Fruit fly (Drosophila melanogaster) whole organism, embryonic: ENCODE results near the gene mRpL28.

Experiments
- ATbp ChIP-seq: fragments of 200-800 bp; sonication (Bioruptor generic); optimal IDR thresholded peaks from 2 replicates; lab custom pipeline; 2017; ENCODE audit warnings: missing biosample characterization, mild to moderate bottlenecking, missing genetic modification characterization, missing genetic modification reagents
- CG10274 ChIP-seq: fragments of 200-800 bp; sonication (Bioruptor generic); optimal IDR thresholded peaks from 3 replicates; lab custom pipeline; 2017; ENCODE audit warnings: missing biosample characterization, mild to moderate bottlenecking, missing genetic modification characterization
- CG10543 ChIP-seq: fragments of 200-800 bp; sonication (Bioruptor generic); optimal IDR thresholded peaks from 3 replicates; lab custom pipeline; 2017; ENCODE audit warnings: missing biosample characterization, mild to moderate bottlenecking, missing genetic modification characterization, moderate library complexity
- CG11723 ChIP-seq: fragments of 200-800 bp; sonication (Bioruptor generic); optimal IDR thresholded peaks from 2 replicates; lab custom pipeline; 2017; ENCODE audit warnings: missing biosample characterization, mild to moderate bottlenecking, missing genetic modification characterization
- CG13775 ChIP-seq: fragments of 200-800 bp; sonication (Bioruptor generic); optimal IDR thresholded peaks from 3 replicates; lab custom pipeline; 2017; ENCODE audit warnings: missing biosample characterization, mild to moderate bottlenecking, missing genetic modification characterization
- CG13894 ChIP-seq: fragments of 200-800 bp; sonication (Bioruptor generic); optimal IDR thresholded peaks from 3 replicates; lab custom pipeline; 2018; ENCODE audit warnings: missing biosample characterization, mild to moderate bottlenecking, missing genetic modification characterization, moderate library complexity
- CG14441 ChIP-seq: fragments of 200-800 bp; sonication (Bioruptor generic); IDR thresholded peaks from 2 replicates; pipeline ENCODE4 v1.3.6; 2022; ENCODE audit warnings: missing biosample characterization, missing genetic modification characterization
- CG15601 ChIP-seq: fragments of 200-800 bp; sonication (Bioruptor generic); optimal IDR thresholded peaks from 3 replicates; lab custom pipeline; 2019; ENCODE audit warnings: missing biosample characterization, mild to moderate bottlenecking, missing genetic modification characterization, moderate library complexity
- CG1603 ChIP-seq: fragments of 200-800 bp; sonication (Bioruptor generic); optimal IDR thresholded peaks from 2 replicates; lab custom pipeline; 2019; ENCODE audit warnings: missing biosample characterization, mild to moderate bottlenecking, missing genetic modification characterization, moderate library complexity
- CG17568 ChIP-seq: fragments of 200-800 bp; sonication (Bioruptor generic); optimal IDR thresholded peaks from 2 replicates; lab custom pipeline; 2018; ENCODE audit warnings: missing biosample characterization, mild to moderate bottlenecking, missing genetic modification characterization, moderate library complexity
- CG2120 ChIP-seq: fragments of 200-800 bp; sonication (Bioruptor generic); optimal IDR thresholded peaks from 3 replicates; lab custom pipeline; 2016; ENCODE audit warnings: missing biosample characterization, missing genetic modification characterization
- CG2129 ChIP-seq: fragments of 200-800 bp; sonication (Bioruptor generic); IDR thresholded peaks from 2 replicates; pipeline ENCODE4 v1.3.6; 2022; ENCODE audit warnings: missing biosample characterization, missing genetic modification characterization; ENCODE audit not compliant: partially characterized antibody
- CG32767 ChIP-seq: fragments of 200-800 bp; sonication (Bioruptor generic); IDR thresholded peaks from 2 replicates; pipeline ENCODE4 v1.3.6; 2022; ENCODE audit warnings: missing biosample characterization, missing genetic modification characterization
- CG3838 ChIP-seq: fragments of 200-800 bp; sonication (Bioruptor generic); optimal IDR thresholded peaks from 3 replicates; lab custom pipeline; 2016; ENCODE audit warnings: missing biosample characterization, missing genetic modification characterization
- CG5953 ChIP-seq: fragments of 200-800 bp; sonication (Bioruptor generic); IDR thresholded peaks from 2 replicates; pipeline ENCODE4 v1.3.6; 2022; ENCODE audit warnings: missing biosample characterization, missing genetic modification characterization
- CG6272 ChIP-seq: fragments of 200-800 bp; sonication (Bioruptor generic); IDR thresholded peaks from 2 replicates; pipeline ENCODE4 v1.3.6; 2022; ENCODE audit warnings: missing biosample characterization, missing genetic modification characterization
- CG6813 ChIP-seq: fragments of 200-800 bp; sonication (Bioruptor generic); optimal IDR thresholded peaks from 2 replicates; lab custom pipeline; 2017; ENCODE audit warnings: missing biosample characterization, missing genetic modification characterization, mild to moderate bottlenecking, moderate library complexity, missing genetic modification reagents
- CG7745 ChIP-seq: fragments of 200-800 bp; sonication (Bioruptor generic); optimal IDR thresholded peaks from 2 replicates; lab custom pipeline; 2018; ENCODE audit warnings: missing biosample characterization, mild to moderate bottlenecking, missing genetic modification characterization, moderate library complexity
- CG7987 ChIP-seq: fragments of 200-800 bp; sonication (Bioruptor generic); optimal IDR thresholded peaks from 2 replicates; lab custom pipeline; 2018; ENCODE audit warnings: missing biosample characterization, mild to moderate bottlenecking, missing genetic modification characterization, moderate library complexity
- CoRest ChIP-seq: fragments of 200-800 bp; sonication (Bioruptor generic); optimal IDR thresholded peaks from 3 replicates; lab custom pipeline; 2018; ENCODE audit warnings: missing biosample characterization, mild to moderate bottlenecking, missing genetic modification characterization, moderate library complexity
- Dbx ChIP-seq: fragments of 200-800 bp; sonication (Bioruptor generic); IDR thresholded peaks from 3 replicates; pipeline ENCODE4 v1.3.6; 2022; ENCODE audit warnings: missing biosample characterization, missing genetic modification characterization
- Dek ChIP-seq: fragments of 200-800 bp; sonication (Bioruptor generic); optimal IDR thresholded peaks from 3 replicates; lab custom pipeline; 2019; ENCODE audit warnings: missing biosample characterization, mild to moderate bottlenecking, missing genetic modification characterization, moderate library complexity
- Dfd ChIP-seq, 2 experiments: fragments of >200 bp; optimal IDR thresholded peaks; 2 replicates each; lab custom pipeline; 2017; ENCODE audit warnings: missing biosample characterization in 2 of 2, missing genetic modification characterization in 2 of 2
- Doc3 ChIP-seq: fragments of 200-800 bp; sonication (Bioruptor generic); IDR thresholded peaks from 3 replicates; pipeline ENCODE4 v1.3.6; 2022; ENCODE audit warnings: missing biosample characterization, missing genetic modification characterization; ENCODE audit not compliant: partially characterized antibody
- Myb ChIP-seq: fragments of 200-800 bp; sonication (Bioruptor generic); optimal IDR thresholded peaks from 2 replicates; lab custom pipeline; 2016; ENCODE audit warnings: missing biosample characterization, missing genetic modification characterization
- NC2α ChIP-seq: fragments of 200-800 bp; sonication (Bioruptor generic); optimal IDR thresholded peaks from 2 replicates; lab custom pipeline; 2016; ENCODE audit warnings: missing biosample characterization, missing genetic modification characterization
- NK7.1 ChIP-seq: fragments of 200-800 bp; sonication (Bioruptor generic); optimal IDR thresholded peaks from 3 replicates; lab custom pipeline; 2016; ENCODE audit warnings: missing biosample characterization, missing genetic modification characterization
- Nf-YB ChIP-seq: fragments of 200-800 bp; sonication (Bioruptor generic); optimal IDR thresholded peaks from 3 replicates; lab custom pipeline; 2019; ENCODE audit warnings: missing biosample characterization, mild to moderate bottlenecking, missing genetic modification characterization, moderate library complexity
- Poxn ChIP-seq: fragments of 200-800 bp; sonication (Bioruptor generic); IDR thresholded peaks from 2 replicates; pipeline ENCODE4 v1.3.6; 2022; ENCODE audit warnings: missing biosample characterization, missing genetic modification characterization
- bbx ChIP-seq: fragments of 200-800 bp; sonication (Bioruptor generic); IDR thresholded peaks from 2 replicates; pipeline ENCODE4 v1.3.6; 2022; ENCODE audit warnings: missing biosample characterization, missing genetic modification characterization; ENCODE audit not compliant: partially characterized antibody
- bowl ChIP-seq: fragments of 200-800 bp; sonication (Bioruptor generic); IDR thresholded peaks from 2 replicates; pipeline ENCODE4 v1.3.6; 2022; ENCODE audit warnings: missing biosample characterization, missing genetic modification characterization
- bsh ChIP-seq, 2 experiments: fragments of 200-800 bp; sonication (Bioruptor generic); optimal IDR thresholded peaks; 2 replicates each; lab custom pipeline; 2017 to 2018; ENCODE audit warnings: mild to moderate bottlenecking in 2 of 2, missing biosample characterization in 2 of 2, missing genetic modification characterization in 2 of 2, moderate library complexity in 1 of 2
- danr ChIP-seq: fragments of 200-800 bp; sonication (Bioruptor generic); IDR thresholded peaks from 2 replicates; pipeline ENCODE4 v1.3.6; 2022; ENCODE audit warnings: missing biosample characterization, missing genetic modification characterization
- dmrt11E ChIP-seq: fragments of 200-800 bp; sonication (Bioruptor generic); optimal IDR thresholded peaks from 3 replicates; lab custom pipeline; 2018; ENCODE audit warnings: missing biosample characterization, mild to moderate bottlenecking, missing genetic modification characterization, moderate library complexity
- dmrt99B ChIP-seq: fragments of 200-800 bp; sonication (Bioruptor generic); optimal IDR thresholded peaks from 2 replicates; lab custom pipeline; 2018; ENCODE audit warnings: missing biosample characterization, mild to moderate bottlenecking, missing genetic modification characterization, moderate library complexity
- fru ChIP-seq: fragments of >200 bp; optimal IDR thresholded peaks from 2 replicates; lab custom pipeline; 2017
- fu2 ChIP-seq: fragments of 200-800 bp; sonication (Bioruptor generic); optimal IDR thresholded peaks from 2 replicates; lab custom pipeline; 2016; ENCODE audit warnings: missing biosample characterization, missing genetic modification characterization
- gro ChIP-seq: fragments of 200-800 bp; sonication (Bioruptor generic); optimal IDR thresholded peaks from 2 replicates; lab custom pipeline; 2016; ENCODE audit warnings: missing biosample characterization, missing genetic modification characterization
- h ChIP-seq: fragments of >200 bp; optimal IDR thresholded peaks from 2 replicates; lab custom pipeline; 2017
- jing ChIP-seq: fragments of 200-800 bp; sonication (Bioruptor generic); optimal IDR thresholded peaks from 2 replicates; lab custom pipeline; 2018; ENCODE audit warnings: missing biosample characterization, mild to moderate bottlenecking, missing genetic modification characterization
- pb ChIP-seq: fragments of 200-800 bp; sonication (Bioruptor generic); optimal IDR thresholded peaks from 3 replicates; lab custom pipeline; 2016; ENCODE audit warnings: missing biosample characterization, missing genetic modification characterization
- ranshi ChIP-seq: fragments of 200-800 bp; sonication (Bioruptor generic); IDR thresholded peaks from 2 replicates; pipeline ENCODE4 v1.3.6; 2022; ENCODE audit warnings: missing biosample characterization, missing genetic modification characterization
- rib ChIP-seq: fragments of 200-800 bp; sonication (Bioruptor generic); IDR thresholded peaks from 2 replicates; pipeline ENCODE4 v1.3.6; 2022; ENCODE audit warnings: missing biosample characterization, missing genetic modification characterization
- sim ChIP-seq: fragments of 200-800 bp; sonication (Bioruptor generic); IDR thresholded peaks from 2 replicates; pipeline ENCODE4 v1.3.6; 2022; ENCODE audit warnings: missing biosample characterization, missing genetic modification characterization
- stc ChIP-seq: fragments of 200-800 bp; sonication (Bioruptor generic); IDR thresholded peaks from 2 replicates; pipeline ENCODE4 v1.3.6; 2022; ENCODE audit warnings: missing biosample characterization, missing genetic modification characterization
- tap ChIP-seq: fragments of 200-800 bp; optimal IDR thresholded peaks from 3 replicates; lab custom pipeline; 2019; ENCODE audit warnings: missing biosample characterization, mild to moderate bottlenecking, missing genetic modification characterization, moderate library complexity
- ttk ChIP-seq: fragments of 200-800 bp; sonication (Bioruptor generic); IDR thresholded peaks from 2 replicates; pipeline ENCODE4 v2.1.2; 2022; ENCODE audit warnings: missing biosample characterization, missing genetic modification characterization
- unc-4 ChIP-seq: fragments of 200-800 bp; sonication (Bioruptor generic); IDR thresholded peaks from 2 replicates; pipeline ENCODE4 v1.3.6; 2022; ENCODE audit warnings: missing biosample characterization, missing genetic modification characterization; ENCODE audit not compliant: partially characterized antibody
- wor ChIP-seq: fragments of 200-800 bp; sonication (Bioruptor generic); IDR thresholded peaks from 2 replicates; pipeline ENCODE4 v1.3.6; 2022; ENCODE audit warnings: missing biosample characterization, missing genetic modification characterization
- yki ChIP-seq: fragments of >200 bp; optimal IDR thresholded peaks from 3 replicates; lab custom pipeline; 2018

The mRpL28 gene

dm6 chr2L:4999389-5000032 is 25.7 kb downstream of the mRpL28 start (continued):
- TF ChIP-seq CG7745 (tag; lab: Kevin White, UChicago) = no peak
- no peak for TF ChIP-seq CG3838 (GFP tag; lab: Kevin White, UChicago)
- TF ChIP-seq CG7987 (GFP tag; lab: Kevin White, UChicago) = no peak
- peak; percentile 56; the same call in 1 of the 2 replicates for TF ChIP-seq rib (GFP tag; lab: Robert Waterston, UW)
- peak; percentile 39 for TF ChIP-seq CG11723 (GFP tag; lab: Kevin White, UChicago)
- TF ChIP-seq fu2 (GFP tag; lab: Kevin White, UChicago) = peak; percentile 21
- peak; percentile 69 for TF ChIP-seq tap (tag; lab: Kevin White, UChicago)
- TF ChIP-seq bbx (GFP tag; lab: Robert Waterston, UW) = no peak
- TF ChIP-seq ranshi = peak; percentile 70; the same call in 1 of the 2 replicates
- peak; percentile 58 for TF ChIP-seq CG13775
- no peak for TF ChIP-seq fru (lab: Kevin White, UChicago)
- peak; percentile 75 for TF ChIP-seq CoRest (tag; lab: Kevin White, UChicago)
- TF ChIP-seq Dbx (GFP tag; lab: Robert Waterston, UW) = no peak; the same call in 1 of the 3 replicates
- TF ChIP-seq CG10543 (GFP tag; lab: Kevin White, UChicago) = no peak
- TF ChIP-seq CG6813 (GFP tag; lab: Kevin White, UChicago) = peak; percentile 53
- no peak for TF ChIP-seq h
- peak; percentile 72; the same call in 1 of the 2 replicates for TF ChIP-seq ttk (GFP tag; lab: Robert Waterston, UW)
- TF ChIP-seq CG10274 (GFP tag; lab: Kevin White, UChicago) = peak; percentile 28
- TF ChIP-seq Dek (tag; lab: Kevin White, UChicago) = peak; percentile 42
- TF ChIP-seq CG1603 (tag; lab: Kevin White, UChicago) = peak; percentile 75
- 0 out of 2 replicates have a peak, but pooled peaks have one; percentile 46 for TF ChIP-seq CG6272 (GFP tag; lab: Robert Waterston, UW)
- peak; percentile 45 for TF ChIP-seq CG17568 (GFP tag; lab: Kevin White, UChicago)
- TF ChIP-seq dmrt99B (tag; lab: Kevin White, UChicago) = peak; percentile 71
- no peak for TF ChIP-seq Dfd (GFP tag; optimal IDR thresholded peaks at IDR 0.05; lab: Kevin White, UChicago)
- no peak for TF ChIP-seq Doc3 (GFP tag; lab: Robert Waterston, UW)
- TF ChIP-seq dmrt11E (tag; lab: Kevin White, UChicago) = peak; percentile 66
- peak; percentile 64 for TF ChIP-seq stc (GFP tag; lab: Robert Waterston, UW)
- peak; percentile 54 for TF ChIP-seq ATbp
- peak; percentile 25 for TF ChIP-seq jing (GFP tag; lab: Kevin White, UChicago)
- TF ChIP-seq CG2129 (GFP tag; lab: Robert Waterston, UW) = no peak
- no peak for TF ChIP-seq NK7.1 (GFP tag; lab: Kevin White, UChicago)
- 0 out of 2 replicates have a peak, but pooled peaks have one; percentile 30 for TF ChIP-seq danr (GFP tag; lab: Robert Waterston, UW)
- peak; percentile 43 for TF ChIP-seq CG15601
- peak; percentile 19; the same call in 1 of the 2 replicates for TF ChIP-seq wor (GFP tag; lab: Robert Waterston, UW)
- 0 out of 2 replicates have a peak, but pooled peaks have one; percentile 37 for TF ChIP-seq CG5953 (GFP tag; lab: Robert Waterston, UW)
- 0 out of 2 replicates have a peak, but pooled peaks have one; percentile 41 for TF ChIP-seq sim (GFP tag; lab: Robert Waterston, UW)
- TF ChIP-seq pb = no peak
- peak; percentile 78 for TF ChIP-seq CG14441 (GFP tag; lab: Robert Waterston, UW)
- TF ChIP-seq unc-4 (GFP tag; lab: Robert Waterston, UW) = no peak
- no peak for TF ChIP-seq bowl (GFP tag; lab: Robert Waterston, UW)
- peak; percentile 30 for TF ChIP-seq Myb (GFP tag; lab: Kevin White, UChicago)
- TF ChIP-seq yki (lab: Kevin White, UChicago) = no peak
- TF ChIP-seq CG32767 (GFP tag; lab: Robert Waterston, UW) = peak; percentile 47; the same call in 1 of the 2 replicates
- peak; percentile 33 for TF ChIP-seq CG13894 (tag; lab: Kevin White, UChicago)
- peak; percentile 18 to 74 for TF ChIP-seq bsh (GFP tag; optimal IDR thresholded peaks at IDR 0.05; lab: Kevin White, UChicago)
- TF ChIP-seq gro (GFP tag; lab: Kevin White, UChicago) = peak; percentile 21
- peak; percentile 77 for TF ChIP-seq CG2120
- TF ChIP-seq NC2α (GFP tag; lab: Kevin White, UChicago) = peak; percentile 14
- peak; percentile 11 for TF ChIP-seq Nf-YB (GFP tag; lab: Kevin White, UChicago)
- no peak for TF ChIP-seq Poxn (GFP tag; lab: Robert Waterston, UW)
